Worm (Caenorhabditis elegans) whole organism, young adult: ENCODE data around the gene H21P03.10.

Source experiments
- B0035.1 ChIP-seq: sonication (generic microtip); optimal IDR thresholded peaks from 2 replicates; lab custom pipeline; 2016; ENCODE audit warnings: missing genetic modification characterization, mild to moderate bottlenecking, missing compliant biosample characterization, missing genotype, missing genetic modification reagents
- F57C9.4 ChIP-seq: sonication (generic microtip); optimal IDR thresholded peaks from 2 replicates; lab custom pipeline; 2017; ENCODE audit warnings: mild to moderate bottlenecking, missing genetic modification characterization, missing compliant biosample characterization
- K12H6.12 ChIP-seq: fragments of 200-800 bp; sonication (Bioruptor generic); optimal IDR thresholded peaks from 2 replicates; lab custom pipeline; 2018; ENCODE audit warnings: mild to moderate bottlenecking, missing genetic modification characterization, missing compliant biosample characterization
- cebp-1 ChIP-seq, 2 experiments: fragments of 200-800 bp in 1 of 2; sonication (Bioruptor generic) in 1 of 2; sonication (generic microtip) in 1 of 2; IDR thresholded peaks in 1 of 2; optimal IDR thresholded peaks in 1 of 2; 2 replicates each; pipeline versions ENCODE4 v1.3.6 to Lab custom; 2017 to 2022; ENCODE audit warnings: missing compliant biosample characterization in 2 of 2, missing genetic modification characterization in 2 of 2, mild to moderate bottlenecking in 1 of 2, missing genetic modification reagents in 1 of 2, moderate library complexity in 1 of 2
- dpff-1 ChIP-seq: sonication (generic microtip); optimal IDR thresholded peaks from 2 replicates; lab custom pipeline; 2017; ENCODE audit warnings: mild to moderate bottlenecking, missing genetic modification characterization, missing compliant biosample characterization
- him-1 ChIP-seq: sonication (generic microtip); optimal IDR thresholded peaks from 2 replicates; lab custom pipeline; 2016; ENCODE audit warnings: missing genotype, missing genetic modification reagents, missing genetic modification characterization, missing compliant biosample characterization
- hlh-12 ChIP-seq: sonication (generic microtip); optimal IDR thresholded peaks from 2 replicates; lab custom pipeline; 2016; ENCODE audit warnings: missing genetic modification characterization, missing compliant biosample characterization
- snpc-1.1 ChIP-seq: sonication (generic microtip); optimal IDR thresholded peaks from 2 replicates; lab custom pipeline; 2017; ENCODE audit warnings: missing genetic modification characterization, mild to moderate bottlenecking, missing compliant biosample characterization, antibody characterized with exemption, moderate library complexity, missing genotype, missing genetic modification reagents; ENCODE audit not compliant: insufficient read depth

DNA sequence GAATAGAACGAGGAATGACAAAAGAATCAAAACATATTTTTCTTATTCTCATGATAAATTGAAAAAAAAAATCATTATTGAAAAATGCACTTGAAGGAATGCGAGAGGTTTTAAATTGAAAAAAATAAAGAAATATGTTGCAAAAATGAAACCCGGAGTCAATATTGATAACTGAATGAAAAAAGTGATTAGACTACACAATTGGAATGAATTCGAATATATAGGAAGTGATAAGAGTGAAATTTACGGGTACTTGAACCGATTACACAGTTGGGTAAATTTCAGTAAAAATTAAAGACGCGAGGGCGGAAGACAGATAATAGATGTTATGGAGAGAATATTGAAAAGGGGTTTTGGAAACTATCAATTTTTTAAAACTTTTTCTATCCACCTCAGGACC, 11.4 kb upstream of the H21P03.10 start:
- TF ChIP-seq B0035.1 (tag; lab: Kevin White, UChicago) (no peak), F57C9.4 (tag; lab: Kevin White, UChicago) (no peak), hlh-12 (tag; lab: Kevin White, UChicago) (no peak), snpc-1.1 (tag; lab: Kevin White, UChicago) (no peak), K12H6.12 (tag; lab: Kevin White, UChicago) (no peak), dpff-1 (tag; lab: Kevin White, UChicago) (no peak), cebp-1 (GFP tag; IDR thresholded peaks at IDR 0.05; lab: Robert Waterston, UW) (no peak), cebp-1 (tag; optimal IDR thresholded peaks at IDR 0.05; lab: Kevin White, UChicago) (no peak), him-1 (tag; lab: Kevin White, UChicago) (no peak)
